Fruit fly (Drosophila melanogaster) whole organism, embryonic: ENCODE measurements around the gene CG13075.

Experiments used
- Adf1 ChIP-seq: fragments of 200-800 bp; sonication (Bioruptor generic); IDR thresholded peaks from 2 replicates; pipeline ENCODE4 v1.3.6; 2022; ENCODE audit warnings: missing biosample characterization, missing genetic modification characterization
- BEAF-32 ChIP-seq: fragments of 200-800 bp; sonication (Bioruptor generic); optimal IDR thresholded peaks from 3 replicates; lab custom pipeline; 2017; ENCODE audit warnings: missing biosample characterization, missing genetic modification characterization, mild to moderate bottlenecking, moderate library complexity, missing genetic modification reagents
- CG10147 ChIP-seq: fragments of 200-800 bp; sonication (Bioruptor generic); optimal IDR thresholded peaks from 2 replicates; lab custom pipeline; 2019; ENCODE audit warnings: missing biosample characterization, mild to moderate bottlenecking, missing genetic modification characterization, moderate library complexity
- CG1024 ChIP-seq: fragments of 200-800 bp; sonication (Bioruptor generic); IDR thresholded peaks from 2 replicates; pipeline ENCODE4 v1.3.6; 2022; ENCODE audit warnings: missing biosample characterization, missing genetic modification characterization
- CG10959 ChIP-seq: fragments of 200-800 bp; sonication (Bioruptor generic); IDR thresholded peaks from 2 replicates; pipeline ENCODE4 v1.3.6; 2022; ENCODE audit warnings: missing biosample characterization, missing genetic modification characterization
- CG12769 ChIP-seq: fragments of 200-800 bp; sonication (Bioruptor generic); optimal IDR thresholded peaks from 2 replicates; lab custom pipeline; 2019; ENCODE audit warnings: missing biosample characterization, mild to moderate bottlenecking, missing genetic modification characterization, moderate library complexity
- CG14710 ChIP-seq: fragments of 200-800 bp; sonication (Bioruptor generic); optimal IDR thresholded peaks from 3 replicates; lab custom pipeline; 2019; ENCODE audit warnings: missing biosample characterization, mild to moderate bottlenecking, missing genetic modification characterization, moderate library complexity
- CG15514 ChIP-seq: fragments of 200-800 bp; sonication (Bioruptor generic); optimal IDR thresholded peaks from 3 replicates; lab custom pipeline; 2017; ENCODE audit warnings: missing biosample characterization, missing genetic modification characterization, mild to moderate bottlenecking, moderate library complexity, missing genetic modification reagents
- CG1647 ChIP-seq: fragments of 200-800 bp; sonication (Bioruptor generic); optimal IDR thresholded peaks from 3 replicates; lab custom pipeline; 2016; ENCODE audit warnings: missing biosample characterization, missing genetic modification characterization
- CG16813 ChIP-seq: fragments of 200-800 bp; sonication (Bioruptor generic); IDR thresholded peaks from 3 replicates; pipeline ENCODE4 v1.3.6; 2022; ENCODE audit warnings: missing biosample characterization, missing genetic modification characterization; ENCODE audit not compliant: partially characterized antibody
- CG17385 ChIP-seq: fragments of 200-800 bp; sonication (Bioruptor generic); optimal IDR thresholded peaks from 3 replicates; lab custom pipeline; 2018; ENCODE audit warnings: missing biosample characterization, mild to moderate bottlenecking, missing genetic modification characterization
- CG17802 ChIP-seq: fragments of 200-800 bp; sonication (Bioruptor generic); optimal IDR thresholded peaks from 2 replicates; lab custom pipeline; 2018; ENCODE audit warnings: missing biosample characterization, mild to moderate bottlenecking, missing genetic modification characterization, moderate library complexity
- CG18619 ChIP-seq: fragments of 200-800 bp; sonication (Bioruptor generic); optimal IDR thresholded peaks from 3 replicates; lab custom pipeline; 2017; ENCODE audit warnings: missing biosample characterization, mild to moderate bottlenecking, missing genetic modification characterization
- CG3065 ChIP-seq: fragments of 200-800 bp; sonication (Bioruptor generic); optimal IDR thresholded peaks from 2 replicates; lab custom pipeline; 2016; ENCODE audit warnings: missing biosample characterization, missing genetic modification characterization
- CG32772 ChIP-seq: fragments of 200-800 bp; sonication (Bioruptor generic); IDR thresholded peaks from 2 replicates; pipeline ENCODE4 v1.3.6; 2022; ENCODE audit warnings: missing biosample characterization, missing genetic modification characterization
- CG34224 ChIP-seq: fragments of 200-800 bp; sonication (Bioruptor generic); IDR thresholded peaks from 3 replicates; pipeline ENCODE4 v1.3.6; 2022; ENCODE audit warnings: missing biosample characterization, missing genetic modification characterization; ENCODE audit not compliant: partially characterized antibody
- CG6689 ChIP-seq: fragments of 200-800 bp; sonication (Bioruptor generic); IDR thresholded peaks from 2 replicates; pipeline ENCODE4 v1.3.6; 2022; ENCODE audit warnings: missing biosample characterization, missing genetic modification characterization
- CG7987 ChIP-seq: fragments of 200-800 bp; sonication (Bioruptor generic); optimal IDR thresholded peaks from 2 replicates; lab custom pipeline; 2018; ENCODE audit warnings: missing biosample characterization, mild to moderate bottlenecking, missing genetic modification characterization, moderate library complexity
- CG8089 ChIP-seq: fragments of 200-800 bp; sonication (Bioruptor generic); optimal IDR thresholded peaks from 3 replicates; lab custom pipeline; 2016; ENCODE audit warnings: missing biosample characterization, missing genetic modification characterization
- CG8359 ChIP-seq: fragments of 200-800 bp; sonication (Bioruptor generic); optimal IDR thresholded peaks from 2 replicates; lab custom pipeline; 2017; ENCODE audit warnings: missing biosample characterization, mild to moderate bottlenecking, missing genetic modification characterization, borderline replicate concordance
- CG9215 ChIP-seq: fragments of 200-800 bp; sonication (Bioruptor generic); IDR thresholded peaks from 2 replicates; pipeline ENCODE4 v1.3.6; 2022; ENCODE audit warnings: missing biosample characterization, missing genetic modification characterization
- CG9876 ChIP-seq: fragments of 200-800 bp; sonication (Bioruptor generic); optimal IDR thresholded peaks from 2 replicates; lab custom pipeline; 2016; ENCODE audit warnings: missing biosample characterization, missing genetic modification characterization
- Dp ChIP-seq: fragments of 200-800 bp; sonication (Bioruptor generic); optimal IDR thresholded peaks from 2 replicates; lab custom pipeline; 2018; ENCODE audit warnings: missing biosample characterization, mild to moderate bottlenecking, missing genetic modification characterization, moderate library complexity
- Eip74EF ChIP-seq, 2 experiments: fragments of 200-800 bp in 1 of 2; fragments of >200 bp in 1 of 2; sonication (Bioruptor generic) in 1 of 2; optimal IDR thresholded peaks; 2 replicates each; lab custom pipeline; 2017 to 2019; ENCODE audit warnings: missing biosample characterization in 2 of 2, missing genetic modification characterization in 2 of 2, mild to moderate bottlenecking in 1 of 2, moderate library complexity in 1 of 2
- MBD-R2 ChIP-seq: fragments of 200-800 bp; sonication (Bioruptor generic); IDR thresholded peaks from 2 replicates; pipeline ENCODE4 v1.3.6; 2022; ENCODE audit warnings: missing biosample characterization, missing genetic modification characterization
- MESR4 ChIP-seq: fragments of 200-800 bp; sonication (Bioruptor generic); optimal IDR thresholded peaks from 2 replicates; lab custom pipeline; 2018; ENCODE audit warnings: missing biosample characterization, mild to moderate bottlenecking, missing genetic modification characterization, moderate library complexity
- Opbp ChIP-seq: fragments of 200-800 bp; sonication (Bioruptor generic); IDR thresholded peaks from 3 replicates; pipeline ENCODE4 v1.3.6; 2022; ENCODE audit warnings: missing biosample characterization, missing genetic modification characterization; ENCODE audit not compliant: partially characterized antibody
- Taf1 ChIP-seq: fragments of 200-800 bp; sonication (Bioruptor generic); IDR thresholded peaks from 2 replicates; pipeline ENCODE4 v1.3.6; 2022; ENCODE audit warnings: missing biosample characterization, missing genetic modification characterization
- croc ChIP-seq: fragments of 200-800 bp; sonication (Bioruptor generic); conservative IDR thresholded peaks from 3 replicates; pipeline ENCODE4 v1.3.6; 2022; ENCODE audit warnings: missing biosample characterization, missing genetic modification characterization
- crp ChIP-seq, 2 experiments: fragments of 200-800 bp; sonication (Bioruptor generic); optimal IDR thresholded peaks; 2 replicates in 1 of 2; 3 replicates in 1 of 2; lab custom pipeline; 2017; ENCODE audit warnings: missing biosample characterization in 2 of 2, missing genetic modification characterization in 2 of 2, mild to moderate bottlenecking in 1 of 2, moderate library complexity in 1 of 2
- disco-r ChIP-seq: fragments of 200-800 bp; sonication (Bioruptor generic); optimal IDR thresholded peaks from 2 replicates; lab custom pipeline; 2016; ENCODE audit warnings: missing biosample characterization, missing genetic modification characterization
- dmrt11E ChIP-seq: fragments of 200-800 bp; sonication (Bioruptor generic); optimal IDR thresholded peaks from 3 replicates; lab custom pipeline; 2018; ENCODE audit warnings: missing biosample characterization, mild to moderate bottlenecking, missing genetic modification characterization, moderate library complexity
- dpn ChIP-seq, 2 experiments: fragments of 200-800 bp; sonication (Bioruptor generic); optimal IDR thresholded peaks; 3 replicates each; lab custom pipeline; 2016; ENCODE audit warnings: missing biosample characterization in 2 of 2, missing genetic modification characterization in 2 of 2
- gsb-n ChIP-seq: fragments of 200-800 bp; sonication (Bioruptor generic); optimal IDR thresholded peaks from 3 replicates; lab custom pipeline; 2018; ENCODE audit warnings: missing biosample characterization, mild to moderate bottlenecking, missing genetic modification characterization
- jing ChIP-seq: fragments of 200-800 bp; sonication (Bioruptor generic); optimal IDR thresholded peaks from 2 replicates; lab custom pipeline; 2018; ENCODE audit warnings: missing biosample characterization, mild to moderate bottlenecking, missing genetic modification characterization
- ken ChIP-seq: fragments of 200-800 bp; sonication (Bioruptor generic); IDR thresholded peaks from 3 replicates; pipeline ENCODE4 v1.3.6; 2022; ENCODE audit warnings: missing biosample characterization, missing genetic modification characterization
- pan ChIP-seq, 4 experiments: fragments of >200 bp in 3 of 4; fragments of 200-800 bp in 1 of 4; sonication (Bioruptor generic) in 1 of 4; optimal IDR thresholded peaks in 3 of 4; IDR thresholded peaks in 1 of 4; 2 replicates each; pipeline versions ENCODE4 v1.3.6 to Lab custom; 2017 to 2022; ENCODE audit warnings: missing biosample characterization in 2 of 4, missing genetic modification characterization in 2 of 4, mixed read lengths in 1 of 4
- pzg ChIP-seq: fragments of 200-800 bp; sonication (Bioruptor generic); optimal IDR thresholded peaks from 3 replicates; lab custom pipeline; 2018; ENCODE audit warnings: missing biosample characterization, mild to moderate bottlenecking, missing genetic modification characterization, moderate library complexity
- salm ChIP-seq: fragments of 200-800 bp; sonication (Bioruptor generic); optimal IDR thresholded peaks from 2 replicates; lab custom pipeline; 2018; ENCODE audit warnings: missing biosample characterization, mild to moderate bottlenecking, missing genetic modification characterization
- so ChIP-seq: fragments of 200-800 bp; sonication (Bioruptor generic); IDR thresholded peaks from 3 replicates; pipeline ENCODE4 v1.3.6; 2022; ENCODE audit warnings: missing biosample characterization, missing genetic modification characterization
- ssp ChIP-seq: fragments of 200-800 bp; sonication (Bioruptor generic); IDR thresholded peaks from 2 replicates; pipeline ENCODE4 v1.3.6; 2022; ENCODE audit warnings: missing biosample characterization, missing genetic modification characterization
- sug ChIP-seq: fragments of 200-800 bp; optimal IDR thresholded peaks from 2 replicates; lab custom pipeline; 2019; ENCODE audit warnings: missing biosample characterization, mild to moderate bottlenecking, missing genetic modification characterization, moderate library complexity
- usp ChIP-seq: fragments of >200 bp; optimal IDR thresholded peaks from 2 replicates; lab custom pipeline; 2017; ENCODE audit warnings: missing biosample characterization, missing genetic modification characterization

The CG13075 gene

DNA sequence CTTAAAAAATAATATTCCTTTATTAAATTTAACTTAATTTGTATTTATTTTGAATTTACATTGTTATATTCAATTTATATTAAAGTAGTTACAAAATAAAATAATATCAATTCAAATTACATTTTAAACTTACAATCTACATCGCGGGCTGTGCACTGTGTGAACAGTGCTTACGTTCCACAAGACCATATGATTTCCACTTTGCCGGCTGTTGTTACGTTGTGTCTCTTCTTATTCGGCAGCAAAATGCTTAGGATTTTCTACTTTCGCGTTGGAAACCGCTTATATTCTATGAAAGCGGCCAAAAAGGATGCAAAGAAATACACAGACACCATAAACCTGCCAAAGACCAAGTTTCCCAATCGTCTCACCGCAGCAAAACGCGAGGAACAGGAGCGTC, 16.3 kb downstream of the CG13075 start, which contains the start of gene IleRS-m (continued):
- peak; percentile 20 for TF ChIP-seq MESR4
- TF ChIP-seq CG6689 (GFP tag; lab: Robert Waterston, UW), result no peak
- no peak for TF ChIP-seq Adf1 (GFP tag; lab: Robert Waterston, UW)
- TF ChIP-seq CG12769 (tag; lab: Kevin White, UChicago), result no peak
- TF ChIP-seq CG1647 (GFP tag; lab: Kevin White, UChicago), result no peak
- TF ChIP-seq CG34224 (GFP tag; lab: Robert Waterston, UW), result 0 out of 3 replicates have a peak, but pooled peaks have one; percentile 27
- TF ChIP-seq CG10959 (GFP tag; lab: Robert Waterston, UW), result no peak
- no peak for TF ChIP-seq sug (tag; lab: Kevin White, UChicago)
- TF ChIP-seq ssp, result no peak
- no peak for TF ChIP-seq Taf1
- no peak for TF ChIP-seq CG16813 (GFP tag; lab: Robert Waterston, UW)
- no peak for TF ChIP-seq usp (GFP tag; lab: Kevin White, UChicago)
- TF ChIP-seq CG7987, result no peak
- peak; percentile 76 for TF ChIP-seq MBD-R2
- TF ChIP-seq jing, result no peak
- no peak for TF ChIP-seq disco-r (GFP tag; lab: Kevin White, UChicago)
- no peak for TF ChIP-seq CG9876 (GFP tag; lab: Kevin White, UChicago)
- no peak for TF ChIP-seq dmrt11E (tag; lab: Kevin White, UChicago)
- no peak for TF ChIP-seq so
- no peak for TF ChIP-seq salm (tag; lab: Kevin White, UChicago)
- no peak for TF ChIP-seq CG14710 (tag; lab: Kevin White, UChicago)
- TF ChIP-seq CG8359 (GFP tag; lab: Kevin White, UChicago), result no peak
- TF ChIP-seq CG32772 (GFP tag; lab: Robert Waterston, UW), result no peak
- no peak for TF ChIP-seq dpn (GFP tag; optimal IDR thresholded peaks at IDR 0.05; lab: Kevin White, UChicago)
- TF ChIP-seq Eip74EF (GFP tag; optimal IDR thresholded peaks at IDR 0.05; lab: Kevin White, UChicago), result no peak
- peak; percentile 39 for TF ChIP-seq pzg (GFP tag; lab: Kevin White, UChicago)
- no peak for TF ChIP-seq ken
- TF ChIP-seq CG15514 (GFP tag; lab: Kevin White, UChicago), result peak; percentile 87
- no peak for TF ChIP-seq CG3065 (GFP tag; lab: Kevin White, UChicago)
- peak; percentile 96 for TF ChIP-seq CG17385 (GFP tag; lab: Kevin White, UChicago)
- no peak for TF ChIP-seq CG10147
- no peak for TF ChIP-seq CG1024 (GFP tag; lab: Robert Waterston, UW)
- TF ChIP-seq crp (GFP tag; optimal IDR thresholded peaks at IDR 0.05; lab: Kevin White, UChicago), result peak; percentile 53 to 89
- no peak for TF ChIP-seq pan (optimal IDR thresholded peaks at IDR 0.05; lab: Kevin White, UChicago)
- no peak for TF ChIP-seq pan (GFP tag; optimal IDR thresholded peaks at IDR 0.05 in 1 of 2, IDR thresholded peaks at IDR 0.05 in 1 of 2)
- no peak for TF ChIP-seq CG18619 (GFP tag; lab: Kevin White, UChicago)
- peak; percentile 99 for TF ChIP-seq CG17802 (tag; lab: Kevin White, UChicago)
- no peak for TF ChIP-seq CG9215 (GFP tag; lab: Robert Waterston, UW)
- TF ChIP-seq gsb-n (tag; lab: Kevin White, UChicago), result no peak
- TF ChIP-seq BEAF-32 (GFP tag; lab: Kevin White, UChicago), result no peak
- peak; percentile 90 for TF ChIP-seq Dp (GFP tag; lab: Kevin White, UChicago)
- TF ChIP-seq CG8089 (GFP tag; lab: Kevin White, UChicago), result no peak
- TF ChIP-seq croc, result no peak
- TF ChIP-seq Opbp (GFP tag; lab: Robert Waterston, UW), result no peak
